Fruit fly (Drosophila melanogaster) whole organism, embryonic: ENCODE results near the gene Ir94h.

Experiments
- Abd-B ChIP-seq: fragments of 200-800 bp; sonication (Bioruptor generic); optimal IDR thresholded peaks from 2 replicates; lab custom pipeline; 2018; ENCODE audit warnings: missing biosample characterization, mild to moderate bottlenecking, missing genetic modification characterization, moderate library complexity
- CG11456 ChIP-seq: fragments of 200-800 bp; sonication (Bioruptor generic); IDR thresholded peaks from 3 replicates; pipeline ENCODE4 v1.3.6; 2022; ENCODE audit warnings: missing biosample characterization, missing genetic modification characterization
- CG11504 ChIP-seq: fragments of 200-800 bp; sonication (Bioruptor generic); optimal IDR thresholded peaks from 3 replicates; lab custom pipeline; 2019; ENCODE audit warnings: missing biosample characterization, mild to moderate bottlenecking, missing genetic modification characterization, moderate library complexity
- CG12769 ChIP-seq: fragments of 200-800 bp; sonication (Bioruptor generic); optimal IDR thresholded peaks from 2 replicates; lab custom pipeline; 2019; ENCODE audit warnings: missing biosample characterization, mild to moderate bottlenecking, missing genetic modification characterization, moderate library complexity
- CG1603 ChIP-seq: fragments of 200-800 bp; sonication (Bioruptor generic); optimal IDR thresholded peaks from 2 replicates; lab custom pipeline; 2019; ENCODE audit warnings: missing biosample characterization, mild to moderate bottlenecking, missing genetic modification characterization, moderate library complexity
- CG16815 ChIP-seq: fragments of 200-800 bp; sonication (Bioruptor generic); optimal IDR thresholded peaks from 3 replicates; lab custom pipeline; 2017; ENCODE audit warnings: missing biosample characterization, mild to moderate bottlenecking, missing genetic modification characterization
- CG18599 ChIP-seq: fragments of 200-800 bp; sonication (Bioruptor generic); optimal IDR thresholded peaks from 3 replicates; lab custom pipeline; 2017; ENCODE audit warnings: missing biosample characterization, missing genetic modification characterization, mild to moderate bottlenecking, moderate library complexity, missing genetic modification reagents
- CG2116 ChIP-seq: fragments of 200-800 bp; sonication (Bioruptor generic); optimal IDR thresholded peaks from 3 replicates; lab custom pipeline; 2018; ENCODE audit warnings: missing biosample characterization, mild to moderate bottlenecking, missing genetic modification characterization
- CG3163 ChIP-seq: fragments of 200-800 bp; sonication (Bioruptor generic); optimal IDR thresholded peaks from 3 replicates; lab custom pipeline; 2016; ENCODE audit warnings: missing biosample characterization, missing genetic modification characterization
- CG32532 ChIP-seq: fragments of 200-800 bp; sonication (Bioruptor generic); IDR thresholded peaks from 2 replicates; pipeline ENCODE4 v1.3.6; 2022; ENCODE audit warnings: missing biosample characterization, missing genetic modification characterization
- CG5180 ChIP-seq: fragments of 200-800 bp; sonication (Bioruptor generic); optimal IDR thresholded peaks from 3 replicates; lab custom pipeline; 2017; ENCODE audit warnings: missing biosample characterization, missing genetic modification characterization, mild to moderate bottlenecking, moderate library complexity, missing genetic modification reagents
- CG8281 ChIP-seq: fragments of 200-800 bp; sonication (Bioruptor generic); optimal IDR thresholded peaks from 2 replicates; lab custom pipeline; 2018; ENCODE audit warnings: missing biosample characterization, mild to moderate bottlenecking, missing genetic modification characterization, moderate library complexity
- CG8290 ChIP-seq, 3 experiments: fragments of 200-800 bp; sonication (Bioruptor generic); optimal IDR thresholded peaks; 2 replicates each; lab custom pipeline; 2016 to 2019; ENCODE audit warnings: missing biosample characterization in 3 of 3, missing genetic modification characterization in 3 of 3, mild to moderate bottlenecking in 2 of 3, moderate library complexity in 1 of 3
- CG8388 ChIP-seq: fragments of 200-800 bp; sonication (Bioruptor generic); optimal IDR thresholded peaks from 2 replicates; lab custom pipeline; 2019; ENCODE audit warnings: missing biosample characterization, mild to moderate bottlenecking, missing genetic modification characterization, moderate library complexity
- D19A ChIP-seq: fragments of 200-800 bp; optimal IDR thresholded peaks from 3 replicates; lab custom pipeline; 2019; ENCODE audit warnings: missing biosample characterization, mild to moderate bottlenecking, missing genetic modification characterization, moderate library complexity
- Drgx ChIP-seq: fragments of 200-800 bp; sonication (Bioruptor generic); IDR thresholded peaks from 2 replicates; pipeline ENCODE4 v1.3.6; 2022; ENCODE audit warnings: missing biosample characterization, missing genetic modification characterization
- Fer3 ChIP-seq: fragments of 200-800 bp; sonication (Bioruptor generic); optimal IDR thresholded peaks from 2 replicates; lab custom pipeline; 2018; ENCODE audit warnings: missing biosample characterization, mild to moderate bottlenecking, missing genetic modification characterization, moderate library complexity
- Gug ChIP-seq: fragments of 200-800 bp; sonication (Bioruptor generic); IDR thresholded peaks from 4 replicates; pipeline ENCODE4 v1.3.6; 2022; ENCODE audit warnings: missing biosample characterization, missing genetic modification characterization
- HLH3B ChIP-seq: fragments of 200-800 bp; sonication (Bioruptor generic); IDR thresholded peaks from 2 replicates; pipeline ENCODE4 v1.3.6; 2022; ENCODE audit warnings: missing biosample characterization, missing genetic modification characterization
- HLHmδ ChIP-seq: fragments of 200-800 bp; sonication (Bioruptor generic); optimal IDR thresholded peaks from 2 replicates; lab custom pipeline; 2018; ENCODE audit warnings: missing biosample characterization, mild to moderate bottlenecking, missing genetic modification characterization, moderate library complexity
- Med ChIP-seq: fragments of 200-800 bp; sonication (Bioruptor generic); peaks from one replicate; lab custom pipeline; 2016; ENCODE audit warnings: missing biosample characterization, missing genetic modification characterization, mild to moderate bottlenecking, inconsistent platforms, moderate library complexity
- Mrtf ChIP-seq: fragments of 200-800 bp; sonication (Bioruptor generic); IDR thresholded peaks from 3 replicates; pipeline ENCODE4 v1.3.6; 2022; ENCODE audit warnings: missing biosample characterization, missing genetic modification characterization
- Ptx1 ChIP-seq: fragments of 200-800 bp; sonication (Bioruptor generic); IDR thresholded peaks from 2 replicates; pipeline ENCODE4 v1.3.6; 2022; ENCODE audit warnings: missing biosample characterization, missing genetic modification characterization
- Rfx ChIP-seq: fragments of 200-800 bp; sonication (Bioruptor generic); IDR thresholded peaks from 2 replicates; pipeline ENCODE4 v1.3.6; 2022; ENCODE audit warnings: missing biosample characterization, missing genetic modification characterization
- Scr ChIP-seq: fragments of 200-800 bp; sonication (Bioruptor generic); IDR thresholded peaks from 2 replicates; pipeline ENCODE4 v1.3.6; 2022; ENCODE audit warnings: missing biosample characterization, missing genetic modification characterization; ENCODE audit not compliant: partially characterized antibody
- Sox102F ChIP-seq: fragments of 200-800 bp; sonication (Bioruptor generic); optimal IDR thresholded peaks from 2 replicates; lab custom pipeline; 2018; ENCODE audit warnings: missing biosample characterization, mild to moderate bottlenecking, missing genetic modification characterization, moderate library complexity
- Stat92E ChIP-seq, 3 experiments: fragments of >200 bp in 2 of 3; fragments of 200-800 bp in 1 of 3; sonication (Bioruptor generic) in 1 of 3; optimal IDR thresholded peaks; 2 replicates each; lab custom pipeline; 2017 to 2019; ENCODE audit warnings: missing biosample characterization in 3 of 3, missing genetic modification characterization in 3 of 3, mild to moderate bottlenecking in 1 of 3, moderate library complexity in 1 of 3
- Trl ChIP-seq, 3 experiments: fragments of >200 bp in 2 of 3; fragments of 200-800 bp in 1 of 3; sonication (Bioruptor generic) in 1 of 3; optimal IDR thresholded peaks; 2 replicates in 1 of 3; 3 replicates in 2 of 3; lab custom pipeline; 2016 to 2017; ENCODE audit warnings: missing biosample characterization in 1 of 3, missing genetic modification characterization in 1 of 3
- Vsx1 ChIP-seq: fragments of 200-800 bp; sonication (Bioruptor generic); optimal IDR thresholded peaks from 2 replicates; lab custom pipeline; 2017; ENCODE audit warnings: missing biosample characterization, mild to moderate bottlenecking, missing genetic modification characterization, missing genetic modification reagents
- cwo ChIP-seq: fragments of 200-800 bp; sonication (Bioruptor generic); optimal IDR thresholded peaks from 3 replicates; lab custom pipeline; 2017; ENCODE audit warnings: missing biosample characterization, missing genetic modification characterization, mild to moderate bottlenecking, moderate library complexity, missing genetic modification reagents
- dan ChIP-seq: fragments of 200-800 bp; sonication (Bioruptor generic); IDR thresholded peaks from 2 replicates; pipeline ENCODE4 v1.3.6; 2022; ENCODE audit warnings: missing biosample characterization, missing genetic modification characterization
- dysf ChIP-seq: fragments of 200-800 bp; sonication (Bioruptor generic); IDR thresholded peaks from 3 replicates; pipeline ENCODE4 v1.3.6; 2022; ENCODE audit warnings: missing biosample characterization, missing genetic modification characterization
- ftz-f1 ChIP-seq: fragments of 200-800 bp; sonication (Bioruptor generic); optimal IDR thresholded peaks from 2 replicates; lab custom pipeline; 2016; ENCODE audit warnings: missing biosample characterization, missing genetic modification characterization
- jing ChIP-seq: fragments of 200-800 bp; sonication (Bioruptor generic); optimal IDR thresholded peaks from 2 replicates; lab custom pipeline; 2018; ENCODE audit warnings: missing biosample characterization, mild to moderate bottlenecking, missing genetic modification characterization
- klu ChIP-seq: fragments of 200-800 bp; sonication (Bioruptor generic); IDR thresholded peaks from 2 replicates; pipeline ENCODE4 v1.3.6; 2022; ENCODE audit warnings: missing biosample characterization, missing genetic modification characterization
- kni ChIP-seq: fragments of 200-800 bp; sonication (Bioruptor generic); optimal IDR thresholded peaks from 3 replicates; lab custom pipeline; 2017; ENCODE audit warnings: mild to moderate bottlenecking, missing biosample characterization, missing genetic modification reagents, missing genetic modification characterization
- lab ChIP-seq: fragments of 200-800 bp; sonication (Bioruptor generic); optimal IDR thresholded peaks from 3 replicates; lab custom pipeline; 2017; ENCODE audit warnings: missing biosample characterization, missing genetic modification characterization, mild to moderate bottlenecking, moderate library complexity, missing genetic modification reagents
- pb ChIP-seq: fragments of 200-800 bp; sonication (Bioruptor generic); optimal IDR thresholded peaks from 3 replicates; lab custom pipeline; 2016; ENCODE audit warnings: missing biosample characterization, missing genetic modification characterization
- pnt ChIP-seq: fragments of 200-800 bp; sonication (Bioruptor generic); optimal IDR thresholded peaks from 3 replicates; lab custom pipeline; 2016; ENCODE audit warnings: missing biosample characterization, missing genetic modification characterization
- row ChIP-seq: fragments of 200-800 bp; sonication (Bioruptor generic); IDR thresholded peaks from 3 replicates; pipeline ENCODE4 v1.3.6; 2022; ENCODE audit warnings: missing biosample characterization, missing genetic modification characterization
- schlank ChIP-seq: fragments of 200-800 bp; sonication (Bioruptor generic); optimal IDR thresholded peaks from 2 replicates; lab custom pipeline; 2018; ENCODE audit warnings: missing biosample characterization, mild to moderate bottlenecking, missing genetic modification characterization
- sim ChIP-seq: fragments of 200-800 bp; sonication (Bioruptor generic); IDR thresholded peaks from 2 replicates; pipeline ENCODE4 v1.3.6; 2022; ENCODE audit warnings: missing biosample characterization, missing genetic modification characterization
- sisA ChIP-seq: fragments of 200-800 bp; sonication (Bioruptor generic); IDR thresholded peaks from 2 replicates; pipeline ENCODE4 v1.3.6; 2022; ENCODE audit warnings: missing biosample characterization, missing genetic modification characterization
- sr ChIP-seq: fragments of 200-800 bp; sonication (Bioruptor generic); IDR thresholded peaks from 3 replicates; pipeline ENCODE4 v1.3.6; 2022; ENCODE audit warnings: missing biosample characterization, missing genetic modification characterization

The Ir94h gene

dm6 chr3R:23526069-23526468 lies 38.8 kb downstream of the Ir94h start (continued):
- TF ChIP-seq pb (GFP tag; lab: Kevin White, UChicago) (peak; percentile 28), dan (GFP tag; lab: Robert Waterston, UW) (no peak), ftz-f1 (peak; percentile 18), Med (GFP tag; lab: Kevin White, UChicago) (peak; percentile 82), D19A (tag; lab: Kevin White, UChicago) (peak; percentile 29), Mrtf (peak; percentile 28; the same call in 1 of the 3 replicates), Gug (GFP tag; lab: Robert Waterston, UW) (peak; percentile 45; the same call in 1 of the 4 replicates), CG2116 (GFP tag; lab: Kevin White, UChicago) (no peak), lab (GFP tag; lab: Kevin White, UChicago) (peak; percentile 29), Vsx1 (GFP tag; lab: Kevin White, UChicago) (peak; percentile 27), Trl (optimal IDR thresholded peaks at IDR 0.05; lab: Kevin White, UChicago) (no peak), Trl (GFP tag; optimal IDR thresholded peaks at IDR 0.05; lab: Kevin White, UChicago) (peak; percentile 23), Ptx1 (GFP tag; lab: Robert Waterston, UW) (peak; percentile 52), CG11504 (tag; lab: Kevin White, UChicago) (peak; percentile 28), sisA (GFP tag; lab: Robert Waterston, UW) (peak; percentile 30; the same call in 1 of the 2 replicates), Stat92E (GFP tag; optimal IDR thresholded peaks at IDR 0.05; lab: Kevin White, UChicago) (no peak), CG11456 (GFP tag; lab: Robert Waterston, UW) (0 out of 3 replicates have a peak, but pooled peaks have one; percentile 50), klu (0 out of 2 replicates have a peak, but pooled peaks have one; percentile 21), Rfx (peak; percentile 74), CG18599 (peak; percentile 16), sr (peak; percentile 71; the same call in 2 of the 3 replicates), kni (GFP tag; lab: Kevin White, UChicago) (no peak), Scr (no peak), Abd-B (GFP tag; lab: Kevin White, UChicago) (no peak), cwo (peak; percentile 66), Fer3 (peak; percentile 29), CG5180 (GFP tag; lab: Kevin White, UChicago) (peak; percentile 12), pnt (GFP tag; lab: Kevin White, UChicago) (peak; percentile 18), CG12769 (peak; percentile 75), HLHmδ (GFP tag; lab: Kevin White, UChicago) (no peak), dysf (0 out of 3 replicates have a peak, but pooled peaks have one; percentile 30), HLH3B (GFP tag; lab: Robert Waterston, UW) (peak; percentile 38; the same call in 1 of the 2 replicates), CG32532 (GFP tag; lab: Robert Waterston, UW) (peak; percentile 33), CG8290 (GFP tag; optimal IDR thresholded peaks at IDR 0.05; lab: Kevin White, UChicago) (no peak), CG8290 (tag; optimal IDR thresholded peaks at IDR 0.05; lab: Kevin White, UChicago) (peak in 1 of 2 experiments; percentile 44)

- TF ChIP-seq Sox102F (GFP tag; lab: Kevin White, UChicago) (peak; percentile 31), CG3163 (GFP tag; lab: Kevin White, UChicago) (no peak), CG8281 (tag; lab: Kevin White, UChicago) (no peak), CG16815 (GFP tag; lab: Kevin White, UChicago) (no peak), CG1603 (tag; lab: Kevin White, UChicago) (peak; percentile 12), jing (no peak), CG8388 (GFP tag; lab: Kevin White, UChicago) (peak; percentile 44), schlank (tag; lab: Kevin White, UChicago) (no peak), Mrtf (no peak), sim (no peak), Drgx (GFP tag; lab: Robert Waterston, UW) (peak; percentile 67), row (0 out of 3 replicates have a peak, but pooled peaks have one; percentile 15)
Observed at dm6 chr3R:23527396-23527795, 40.1 kb downstream of the Ir94h start.
